Worm (Caenorhabditis elegans) whole organism, L1 larva: ENCODE data around the gene F23F1.2.

Source experiments
- C04F5.9 ChIP-seq: sonication (generic microtip); optimal IDR thresholded peaks from 2 replicates; lab custom pipeline; 2016; ENCODE audit warnings: missing genetic modification characterization, missing compliant biosample characterization
- C34B4.2 ChIP-seq: sonication (generic microtip); optimal IDR thresholded peaks from 2 replicates; lab custom pipeline; 2017; ENCODE audit warnings: mild to moderate bottlenecking, missing genetic modification characterization, missing compliant biosample characterization
- F16B12.6 ChIP-seq: fragments of 150-350 bp; optimal IDR thresholded peaks from 2 replicates; lab custom pipeline; 2014; ENCODE audit warnings: missing biosample characterization, missing genetic modification characterization
- Y116A8C.19 ChIP-seq: sonication (generic microtip); optimal IDR thresholded peaks from 2 replicates; lab custom pipeline; 2016; ENCODE audit warnings: missing compliant biosample characterization, missing genetic modification characterization, borderline replicate concordance
- aha-1 ChIP-seq: fragments of 150-350 bp; optimal IDR thresholded peaks from 2 replicates; lab custom pipeline; 2014; ENCODE audit warnings: missing biosample characterization, missing genetic modification characterization
- ceh-88 ChIP-seq: fragments of 200-800 bp; sonication (Bioruptor generic); IDR thresholded peaks from 2 replicates; pipeline ENCODE4 v1.3.6; 2022; ENCODE audit warnings: missing genetic modification characterization, missing compliant biosample characterization
- ces-1 ChIP-seq: fragments of 150-350 bp; optimal IDR thresholded peaks from 2 replicates; lab custom pipeline; 2014; ENCODE audit warnings: missing biosample characterization, missing genetic modification reagents, missing genetic modification characterization
- dsc-1 ChIP-seq: sonication (generic microtip); optimal IDR thresholded peaks from 2 replicates; lab custom pipeline; 2016; ENCODE audit warnings: mild to moderate bottlenecking, missing genetic modification characterization, missing compliant biosample characterization
- efl-1 ChIP-seq, 4 experiments: fragments of 150-350 bp; optimal IDR thresholded peaks in 3 of 4; peaks in 1 of 4; 1 replicate in 1 of 4; 2 replicates in 3 of 4; lab custom pipeline; 2014; ENCODE audit warnings: missing biosample characterization in 2 of 4, missing genetic modification characterization in 2 of 4, missing genetic modification reagents in 2 of 4
- egl-13 ChIP-seq: sonication (generic microtip); optimal IDR thresholded peaks from 2 replicates; lab custom pipeline; 2016; ENCODE audit warnings: missing genotype, missing genetic modification reagents, missing genetic modification characterization, missing compliant biosample characterization
- fkh-10 ChIP-seq: sonication (generic microtip); optimal IDR thresholded peaks from 2 replicates; lab custom pipeline; 2017; ENCODE audit warnings: missing biosample characterization, missing genetic modification reagents, missing genetic modification characterization
- fkh-8 ChIP-seq: sonication (generic microtip); optimal IDR thresholded peaks from 2 replicates; lab custom pipeline; 2016; ENCODE audit warnings: mild to moderate bottlenecking, missing genetic modification characterization, missing compliant biosample characterization
- hlh-17 ChIP-seq: fragments of 200-800 bp; sonication (Bioruptor generic); optimal IDR thresholded peaks from 2 replicates; lab custom pipeline; 2018; ENCODE audit warnings: missing genetic modification characterization, mild to moderate bottlenecking, missing compliant biosample characterization, moderate library complexity, borderline replicate concordance
- lin-13 ChIP-seq: fragments of 150-350 bp; optimal IDR thresholded peaks from 2 replicates; lab custom pipeline; 2014; ENCODE audit warnings: missing biosample characterization, missing genetic modification reagents, missing genetic modification characterization
- lin-15B ChIP-seq: fragments of 150-350 bp; sonication (generic microtip); optimal IDR thresholded peaks from 3 replicates; lab custom pipeline; 2014; ENCODE audit warnings: missing biosample characterization, missing genetic modification characterization
- lin-35 ChIP-seq, 2 experiments: fragments of 150-350 bp; optimal IDR thresholded peaks; 2 replicates each; lab custom pipeline; 2014; ENCODE audit warnings: missing biosample characterization in 2 of 2, missing genetic modification characterization in 2 of 2, missing genetic modification reagents in 2 of 2
- lin-39 ChIP-seq: fragments of 150-350 bp; optimal IDR thresholded peaks from 2 replicates; lab custom pipeline; 2014; ENCODE audit warnings: missing biosample characterization, missing genetic modification reagents, missing genetic modification characterization
- lir-3 ChIP-seq: sonication (generic microtip); optimal IDR thresholded peaks from 2 replicates; lab custom pipeline; 2016; ENCODE audit warnings: mild to moderate bottlenecking, missing genetic modification characterization, moderate library complexity, missing compliant biosample characterization; ENCODE audit not compliant: poor library complexity
- lsy-2 ChIP-seq, 2 experiments: fragments of 150-350 bp; optimal IDR thresholded peaks; 2 replicates each; lab custom pipeline; 2014; ENCODE audit warnings: missing biosample characterization in 2 of 2, missing genetic modification characterization in 2 of 2
- mef-2 ChIP-seq: fragments of 150-350 bp; optimal IDR thresholded peaks from 2 replicates; lab custom pipeline; 2014; ENCODE audit warnings: missing biosample characterization, missing genetic modification characterization
- mep-1 ChIP-seq: fragments of 150-350 bp; optimal IDR thresholded peaks from 2 replicates; lab custom pipeline; 2014; ENCODE audit warnings: missing biosample characterization, missing genetic modification characterization
- nhr-11 ChIP-seq: fragments of 150-350 bp; optimal IDR thresholded peaks from 2 replicates; lab custom pipeline; 2014; ENCODE audit warnings: missing biosample characterization, missing genetic modification characterization
- nhr-20 ChIP-seq: sonication (generic microtip); optimal IDR thresholded peaks from 2 replicates; lab custom pipeline; 2016; ENCODE audit warnings: mild to moderate bottlenecking, missing genetic modification characterization, missing compliant biosample characterization
- nhr-28 ChIP-seq: fragments of 150-350 bp; optimal IDR thresholded peaks from 2 replicates; lab custom pipeline; 2014; ENCODE audit warnings: missing biosample characterization, missing genetic modification characterization
- nhr-84 ChIP-seq: sonication (generic microtip); optimal IDR thresholded peaks from 2 replicates; lab custom pipeline; 2017; ENCODE audit warnings: missing biosample characterization, missing genetic modification characterization
- nhr-85 ChIP-seq: sonication (generic microtip); peaks from one replicate; lab custom pipeline; 2016; ENCODE audit warnings: missing genetic modification characterization, inconsistent platforms, missing compliant biosample characterization
- rnt-1 ChIP-seq: sonication (generic microtip); optimal IDR thresholded peaks from 2 replicates; lab custom pipeline; 2016; ENCODE audit warnings: mild to moderate bottlenecking, missing genetic modification characterization, moderate library complexity, missing compliant biosample characterization
- snu-23 ChIP-seq: sonication (generic microtip); optimal IDR thresholded peaks from 2 replicates; lab custom pipeline; 2016; ENCODE audit warnings: missing genetic modification characterization, missing compliant biosample characterization
- sox-4 ChIP-seq: sonication (generic microtip); optimal IDR thresholded peaks from 2 replicates; lab custom pipeline; 2016; ENCODE audit warnings: missing genetic modification characterization, missing compliant biosample characterization
- sup-37 ChIP-seq: fragments of 200-800 bp; sonication (Bioruptor generic); optimal IDR thresholded peaks from 2 replicates; lab custom pipeline; 2018; ENCODE audit warnings: mild to moderate bottlenecking, missing genetic modification characterization, missing compliant biosample characterization
- unc-130 ChIP-seq: fragments of 150-350 bp; optimal IDR thresholded peaks from 2 replicates; lab custom pipeline; 2017; ENCODE audit warnings: missing biosample characterization, missing genetic modification characterization, inconsistent platforms
- unc-30 ChIP-seq: sonication (generic microtip); optimal IDR thresholded peaks from 2 replicates; lab custom pipeline; 2017; ENCODE audit warnings: missing biosample characterization, missing genetic modification characterization
- unc-62 ChIP-seq: fragments of 150-350 bp; optimal IDR thresholded peaks from 2 replicates; lab custom pipeline; 2014; ENCODE audit warnings: missing biosample characterization, missing genetic modification reagents, missing genetic modification characterization
- unc-86 ChIP-seq: sonication (generic microtip); optimal IDR thresholded peaks from 2 replicates; lab custom pipeline; 2016; ENCODE audit warnings: missing genetic modification characterization, missing compliant biosample characterization
- ztf-4 ChIP-seq: fragments of 150-350 bp; optimal IDR thresholded peaks from 2 replicates; lab custom pipeline; 2014; ENCODE audit warnings: missing biosample characterization, missing genetic modification characterization

The F23F1.2 gene

DNA sequence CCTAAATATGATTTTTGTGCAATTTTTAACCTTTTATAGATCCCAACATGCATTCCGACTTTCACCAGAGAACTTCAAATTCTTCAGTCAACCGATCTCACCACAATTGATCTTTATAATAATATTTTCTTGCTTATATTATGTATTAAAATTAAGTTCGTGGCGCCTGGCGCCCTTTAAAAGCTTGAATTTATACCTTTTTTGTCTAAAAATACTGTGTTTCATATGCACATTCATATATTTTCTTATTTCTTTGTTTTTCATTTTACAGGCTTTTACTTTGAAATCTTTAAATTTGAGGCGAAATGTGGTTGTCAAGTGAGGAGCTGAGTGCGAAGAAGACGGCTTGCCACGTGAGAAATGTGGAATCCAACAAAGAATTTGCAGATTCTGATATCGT, 10.7 kb downstream of the F23F1.2 start, which contains the start of gene rpoa-49:
Gene rpoa-49 (plus strand): TSS at position 301 of the 400 bp plus-strand sequence.
- no peak for TF ChIP-seq nhr-11
- TF ChIP-seq Y116A8C.19 (tag; lab: Kevin White, UChicago): no peak
- TF ChIP-seq mef-2 (tag; lab: Kevin White, UChicago): no peak
- TF ChIP-seq snu-23 (GFP tag; lab: Kevin White, UChicago): no peak
- no peak for TF ChIP-seq F16B12.6 (tag; lab: Kevin White, UChicago)
- no peak for TF ChIP-seq C04F5.9
- TF ChIP-seq unc-130 (tag; lab: Kevin White, UChicago): no peak
- TF ChIP-seq unc-62 (GFP tag; lab: Kevin White, UChicago): no peak
- no peak for TF ChIP-seq egl-13
- no peak for TF ChIP-seq dsc-1 (tag; lab: Kevin White, UChicago)
- no peak for TF ChIP-seq nhr-20 (tag; lab: Kevin White, UChicago)
- TF ChIP-seq lin-39 (tag; lab: Kevin White, UChicago): no peak
- no peak for TF ChIP-seq ztf-4 (tag; lab: Kevin White, UChicago)
- TF ChIP-seq nhr-28 (tag; lab: Kevin White, UChicago): no peak

DNA sequence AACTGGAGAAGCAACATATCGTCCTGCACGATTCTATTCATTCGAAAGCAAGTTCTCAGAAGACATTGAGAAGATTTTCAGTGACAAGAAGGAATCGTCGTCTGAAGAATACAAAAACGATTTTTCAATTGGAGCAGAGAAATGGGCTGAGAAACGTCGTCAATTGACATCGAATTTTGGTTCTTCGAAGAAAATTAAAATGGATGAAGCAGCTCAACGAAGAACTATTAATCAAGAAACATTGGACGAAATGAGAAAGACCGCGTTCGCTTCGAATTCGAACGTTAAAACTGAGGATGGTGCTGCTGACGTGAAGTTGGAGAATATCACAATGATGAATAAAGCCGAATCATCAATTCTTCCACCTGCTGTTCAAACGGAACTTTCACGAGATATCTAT, 12.1 kb downstream of the F23F1.2 start, which contains the start of gene rpt-4:
Gene rpt-4 (minus strand): TSS at position 101 of the 400 bp plus-strand sequence.
- TF ChIP-seq nhr-85 (tag; lab: Kevin White, UChicago) (peak; percentile 59), C34B4.2 (tag; lab: Kevin White, UChicago) (no peak), ces-1 (GFP tag; lab: Kevin White, UChicago) (no peak)

DNA sequence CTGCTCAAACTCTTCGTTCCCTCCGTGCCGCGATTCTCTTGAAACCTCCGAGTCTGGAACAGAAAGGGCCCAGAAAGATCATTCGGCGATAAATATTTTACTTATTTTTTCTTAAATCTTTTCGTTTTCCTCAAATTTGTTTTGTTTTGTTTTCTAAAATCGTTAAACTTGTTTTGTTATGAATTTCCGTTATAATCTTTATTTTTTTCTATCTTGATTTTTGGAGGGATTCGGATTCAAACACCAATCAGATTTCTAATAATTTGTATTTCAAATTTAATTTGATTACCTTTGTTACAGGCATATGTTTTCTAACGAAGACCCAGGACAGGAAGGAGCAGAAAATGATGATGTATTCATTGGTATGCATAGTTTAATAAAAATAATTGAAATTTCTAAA, 13.3 kb downstream of the F23F1.2 start, which contains the start of gene C23H3.5:
Gene C23H3.5 (plus strand): TSS at position 301 of the 400 bp plus-strand sequence.
- no peak for TF ChIP-seq rnt-1 (tag; lab: Kevin White, UChicago)
- no peak for TF ChIP-seq lin-13
- TF ChIP-seq lsy-2 (tag; optimal IDR thresholded peaks at IDR 0.05; lab: Kevin White, UChicago): no peak
- TF ChIP-seq nhr-20 (tag; lab: Kevin White, UChicago): no peak
- TF ChIP-seq unc-130 (tag; lab: Kevin White, UChicago): no peak
- no peak for TF ChIP-seq aha-1 (tag; lab: Kevin White, UChicago)
- TF ChIP-seq fkh-8: no peak
- TF ChIP-seq sox-4: no peak
- no peak for TF ChIP-seq lin-15B (tag; lab: Kevin White, UChicago)
- no peak for TF ChIP-seq ceh-88 (GFP tag; lab: Robert Waterston, UW)
- no peak for TF ChIP-seq nhr-84 (tag; lab: Kevin White, UChicago)
- no peak for TF ChIP-seq efl-1 (optimal IDR thresholded peaks at IDR 0.05; lab: Kevin White, UChicago)
- TF ChIP-seq efl-1 (GFP tag; optimal IDR thresholded peaks at IDR 0.05 in 1 of 2; lab: Kevin White, UChicago): no peak
- TF ChIP-seq unc-30 (tag; lab: Kevin White, UChicago): no peak
- no peak for TF ChIP-seq mep-1
- TF ChIP-seq unc-62 (GFP tag; lab: Kevin White, UChicago): no peak
- no peak for TF ChIP-seq hlh-17 (GFP tag; lab: Kevin White, UChicago)
- TF ChIP-seq fkh-10 (GFP tag; lab: Kevin White, UChicago): no peak
- no peak for TF ChIP-seq sup-37 (GFP tag; lab: Kevin White, UChicago)

ce11 chrII:50862-51261, 16.9 kb downstream of the F23F1.2 start:
- TF ChIP-seq lir-3: no peak
- no peak for TF ChIP-seq unc-86 (tag; lab: Kevin White, UChicago)
- peak in 1 of 2 experiments; percentile 22 for TF ChIP-seq lin-35 (GFP tag; optimal IDR thresholded peaks at IDR 0.05; lab: Kevin White, UChicago)

ce11 chrII:51352-51751, 17.3 kb downstream of the F23F1.2 start, which contains the start of gene sptl-1:
sptl-1 (plus strand) TSS chrII:51652.
- TF ChIP-seq efl-1 (optimal IDR thresholded peaks at IDR 0.05; lab: Kevin White, UChicago): no peak
- TF ChIP-seq efl-1 (GFP tag; optimal IDR thresholded peaks at IDR 0.05 in 1 of 2; lab: Kevin White, UChicago): peak in 1 of 2 experiments; percentile 35
- no peak for TF ChIP-seq aha-1 (tag; lab: Kevin White, UChicago)
